Worm (Caenorhabditis elegans) whole organism, L2 larva: ENCODE results near the gene fat-7.

ENCODE experiments used
- F13H6.1 ChIP-seq: sonication (generic microtip); optimal IDR thresholded peaks from 2 replicates; lab custom pipeline; 2016; ENCODE audit warnings: missing genetic modification characterization, missing compliant biosample characterization
- R02D3.7 ChIP-seq: fragments of 150-350 bp; optimal IDR thresholded peaks from 2 replicates; lab custom pipeline; 2014; ENCODE audit warnings: missing biosample characterization, missing genetic modification characterization
- Y55F3AM.14 ChIP-seq: fragments of 200-800 bp; sonication (Bioruptor generic); optimal IDR thresholded peaks from 2 replicates; lab custom pipeline; 2018; ENCODE audit warnings: mild to moderate bottlenecking, missing genetic modification characterization, missing compliant biosample characterization
- alr-1 ChIP-seq: fragments of 150-350 bp; optimal IDR thresholded peaks from 2 replicates; lab custom pipeline; 2014; ENCODE audit warnings: missing biosample characterization, missing genetic modification characterization
- aly-2 ChIP-seq: fragments of 150-350 bp; optimal IDR thresholded peaks from 2 replicates; lab custom pipeline; 2014; ENCODE audit warnings: missing biosample characterization, missing genetic modification characterization
- blmp-1 ChIP-seq: sonication (generic microtip); optimal IDR thresholded peaks from 2 replicates; lab custom pipeline; 2017; ENCODE audit warnings: missing genetic modification characterization, mild to moderate bottlenecking, missing compliant biosample characterization, antibody characterized with exemption, moderate library complexity; ENCODE audit not compliant: insufficient read depth
- crh-2 ChIP-seq: sonication (generic microtip); optimal IDR thresholded peaks from 2 replicates; lab custom pipeline; 2017; ENCODE audit warnings: missing biosample characterization, missing genetic modification characterization
- dmd-4 ChIP-seq: sonication (generic microtip); optimal IDR thresholded peaks from 2 replicates; lab custom pipeline; 2017; ENCODE audit warnings: missing biosample characterization, missing genetic modification characterization
- elt-3 ChIP-seq: sonication (generic microtip); optimal IDR thresholded peaks from 2 replicates; lab custom pipeline; 2017; ENCODE audit warnings: missing biosample characterization, missing genetic modification characterization
- fos-1 ChIP-seq: fragments of 150-350 bp; optimal IDR thresholded peaks from 2 replicates; lab custom pipeline; 2014; ENCODE audit warnings: missing biosample characterization, missing genetic modification characterization
- gmeb-1 ChIP-seq: fragments of 150-350 bp; optimal IDR thresholded peaks from 2 replicates; lab custom pipeline; 2014; ENCODE audit warnings: missing biosample characterization, missing genetic modification characterization
- lin-11 ChIP-seq: fragments of 150-350 bp; sonication (generic microtip); optimal IDR thresholded peaks from 2 replicates; lab custom pipeline; 2014; ENCODE audit warnings: missing biosample characterization, missing genetic modification characterization, inconsistent platforms, mixed read lengths
- mab-5 ChIP-seq: fragments of 150-350 bp; optimal IDR thresholded peaks from 2 replicates; lab custom pipeline; 2014; ENCODE audit warnings: missing biosample characterization, missing genetic modification characterization
- mdl-1 ChIP-seq, 2 experiments: fragments of 150-350 bp in 1 of 2; sonication (generic microtip) in 1 of 2; optimal IDR thresholded peaks; 2 replicates each; lab custom pipeline; 2017; ENCODE audit warnings: missing biosample characterization in 2 of 2, missing genetic modification characterization in 2 of 2
- nhr-11 ChIP-seq: fragments of 150-350 bp; optimal IDR thresholded peaks from 2 replicates; lab custom pipeline; 2014; ENCODE audit warnings: missing biosample characterization, missing genetic modification characterization
- nhr-23 ChIP-seq: fragments of 150-350 bp; optimal IDR thresholded peaks from 2 replicates; lab custom pipeline; 2014; ENCODE audit warnings: missing biosample characterization, missing genetic modification reagents, missing genetic modification characterization
- nhr-237 ChIP-seq: fragments of 150-350 bp; optimal IDR thresholded peaks from 2 replicates; lab custom pipeline; 2014; ENCODE audit warnings: missing biosample characterization, missing genetic modification characterization
- nhr-25 ChIP-seq: fragments of 150-350 bp; sonication (generic microtip); optimal IDR thresholded peaks from 3 replicates; lab custom pipeline; 2014; ENCODE audit warnings: missing biosample characterization, missing genetic modification characterization
- nhr-6 ChIP-seq: fragments of 150-350 bp; optimal IDR thresholded peaks from 2 replicates; lab custom pipeline; 2014; ENCODE audit warnings: missing biosample characterization, missing genetic modification characterization
- nhr-77 ChIP-seq: fragments of 150-350 bp; optimal IDR thresholded peaks from 2 replicates; lab custom pipeline; 2014; ENCODE audit warnings: missing biosample characterization, missing genetic modification characterization
- peb-1 ChIP-seq: fragments of 150-350 bp; optimal IDR thresholded peaks from 2 replicates; lab custom pipeline; 2014; ENCODE audit warnings: missing biosample characterization, missing genetic modification characterization
- sem-4 ChIP-seq: fragments of 150-350 bp; optimal IDR thresholded peaks from 2 replicates; lab custom pipeline; 2014; ENCODE audit warnings: missing biosample characterization, missing genetic modification reagents, missing genetic modification characterization
- sma-3 ChIP-seq: sonication (generic microtip); optimal IDR thresholded peaks from 2 replicates; lab custom pipeline; 2016; ENCODE audit warnings: missing genetic modification reagents, missing genetic modification characterization, missing compliant biosample characterization
- sma-9 ChIP-seq, 2 experiments: fragments of 150-350 bp in 1 of 2; sonication (generic microtip) in 1 of 2; optimal IDR thresholded peaks; 2 replicates each; lab custom pipeline; 2014 to 2016; ENCODE audit warnings: missing genetic modification characterization in 2 of 2, mild to moderate bottlenecking in 1 of 2, missing biosample characterization in 1 of 2, missing compliant biosample characterization in 1 of 2, missing genetic modification reagents in 1 of 2, moderate library complexity in 1 of 2
- snpc-4 ChIP-seq: fragments of 150-350 bp; optimal IDR thresholded peaks from 2 replicates; lab custom pipeline; 2014; ENCODE audit warnings: missing biosample characterization, missing genetic modification characterization
- unc-55 ChIP-seq: fragments of 150-350 bp; sonication (generic microtip); optimal IDR thresholded peaks from 3 replicates; lab custom pipeline; 2014; ENCODE audit warnings: missing biosample characterization, missing genetic modification reagents, missing genetic modification characterization
- unc-62 ChIP-seq: fragments of 150-350 bp; optimal IDR thresholded peaks from 2 replicates; lab custom pipeline; 2014; ENCODE audit warnings: missing biosample characterization, missing genetic modification reagents, missing genetic modification characterization
- zag-1 ChIP-seq: fragments of 150-350 bp; optimal IDR thresholded peaks from 2 replicates; lab custom pipeline; 2014; ENCODE audit warnings: missing biosample characterization, missing genetic modification characterization
- ztf-4 ChIP-seq: fragments of 150-350 bp; optimal IDR thresholded peaks from 2 replicates; lab custom pipeline; 2014; ENCODE audit warnings: missing biosample characterization, missing genetic modification characterization

The fat-7 gene

ce11 chrV:7147370-7147769 lies 5.6 kb downstream of the fat-7 start, which contains the start of gene ugt-38:
Gene ugt-38 (minus strand): TSS chrV:7147470.
- TF ChIP-seq R02D3.7 (tag; lab: Kevin White, UChicago), result no peak
- no peak for TF ChIP-seq sma-9 (GFP tag; optimal IDR thresholded peaks at IDR 0.05; lab: Kevin White, UChicago)
- no peak for TF ChIP-seq sma-9 (tag; optimal IDR thresholded peaks at IDR 0.05; lab: Kevin White, UChicago)
- no peak for TF ChIP-seq zag-1 (tag; lab: Kevin White, UChicago)
- TF ChIP-seq sem-4 (tag; lab: Kevin White, UChicago), result no peak
- TF ChIP-seq Y55F3AM.14 (GFP tag; lab: Kevin White, UChicago), result no peak
- no peak for TF ChIP-seq nhr-77 (tag; lab: Kevin White, UChicago)
- TF ChIP-seq elt-3 (tag; lab: Kevin White, UChicago), result no peak
- TF ChIP-seq aly-2 (tag; lab: Kevin White, UChicago), result no peak
- no peak for TF ChIP-seq snpc-4 (tag; lab: Kevin White, UChicago)
- TF ChIP-seq gmeb-1 (tag; lab: Kevin White, UChicago), result no peak
- TF ChIP-seq blmp-1, result no peak
- no peak for TF ChIP-seq lin-11 (tag; lab: Kevin White, UChicago)
- no peak for TF ChIP-seq nhr-237 (tag; lab: Kevin White, UChicago)
- no peak for TF ChIP-seq F13H6.1 (tag; lab: Kevin White, UChicago)
- no peak for TF ChIP-seq ztf-4 (tag; lab: Kevin White, UChicago)
- TF ChIP-seq mab-5, result no peak
- TF ChIP-seq, all 48 proteins: peak for 0

DNA sequence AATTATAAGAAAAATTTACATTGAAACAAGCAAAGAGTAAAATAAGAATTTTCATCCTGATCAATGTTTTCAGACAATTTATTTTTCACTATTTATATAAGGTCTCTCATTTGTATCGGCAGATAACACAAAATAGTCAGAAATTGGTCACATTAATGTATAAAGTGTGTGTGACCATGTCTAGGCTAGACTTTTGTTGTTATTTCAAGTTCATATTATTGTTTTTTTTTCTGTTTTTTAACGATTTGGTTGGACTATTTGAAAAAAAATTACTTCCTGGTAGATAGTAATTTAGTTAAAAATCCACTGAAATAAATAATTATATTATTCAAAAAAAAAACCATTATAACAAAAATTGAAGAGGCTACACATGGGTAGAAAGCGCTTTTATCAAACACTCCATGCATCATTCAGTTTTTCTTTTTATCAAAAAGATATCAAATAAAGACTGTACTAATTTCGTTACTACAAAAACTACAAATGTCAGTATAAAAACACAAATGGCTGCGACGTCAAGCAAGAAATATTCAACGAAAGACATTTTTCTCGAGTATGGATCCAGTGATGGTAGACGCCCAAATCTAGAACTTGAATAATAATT lies 7.6 kb downstream of the fat-7 start, which contains the start of gene ugt-37:
Gene ugt-37, minus strand, starts transcription at position 69 of the 601 bp plus-strand sequence.
- TF ChIP-seq nhr-11 (tag; lab: Kevin White, UChicago), result no peak
- no peak for TF ChIP-seq alr-1 (tag; lab: Kevin White, UChicago)
- TF ChIP-seq lin-11 (tag; lab: Kevin White, UChicago), result no peak
- no peak for TF ChIP-seq mdl-1 (tag; optimal IDR thresholded peaks at IDR 0.05; lab: Kevin White, UChicago)
- no peak for TF ChIP-seq nhr-25
- TF ChIP-seq nhr-237 (tag; lab: Kevin White, UChicago), result no peak
- TF ChIP-seq fos-1 (tag; lab: Kevin White, UChicago), result no peak
- TF ChIP-seq nhr-23 (tag; lab: Kevin White, UChicago), result no peak
- TF ChIP-seq elt-3 (tag; lab: Kevin White, UChicago), result no peak
- no peak for TF ChIP-seq F13H6.1 (tag; lab: Kevin White, UChicago)
- TF ChIP-seq, all 48 proteins: peak for 0

ce11 chrV:7142661-7143060 lies 10.3 kb downstream of the fat-7 start:
- no peak for TF ChIP-seq mdl-1 (tag; optimal IDR thresholded peaks at IDR 0.05; lab: Kevin White, UChicago)
- peak; percentile 11 for TF ChIP-seq fos-1 (tag; lab: Kevin White, UChicago)
- peak; percentile 87 for TF ChIP-seq snpc-4 (tag; lab: Kevin White, UChicago)

DNA sequence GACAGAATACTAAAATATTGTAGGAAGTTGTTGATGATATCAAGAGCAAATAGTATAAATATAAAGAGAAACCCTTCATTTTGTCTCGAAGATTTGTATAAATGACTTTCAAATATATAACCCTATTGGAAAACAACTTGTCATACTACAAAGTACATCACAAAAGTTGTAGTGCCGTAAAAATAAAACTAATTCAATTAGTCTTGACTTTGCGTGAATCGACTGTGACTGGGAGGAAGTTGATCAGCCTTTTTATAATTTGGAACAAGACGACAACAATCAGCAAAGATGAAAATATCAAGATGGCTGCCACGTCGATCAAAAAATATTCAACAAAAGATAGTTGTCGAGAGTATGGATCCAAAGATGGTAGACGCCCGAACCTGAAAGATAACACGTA lies 11.1 kb downstream of the fat-7 start, which contains the start of gene ugt-40:
Gene ugt-40, minus strand, starts transcription at position 101 of the 400 bp plus-strand sequence.
- TF ChIP-seq crh-2 (tag; lab: Kevin White, UChicago), result no peak
- TF ChIP-seq zag-1 (tag; lab: Kevin White, UChicago), result no peak
- no peak for TF ChIP-seq nhr-6 (tag; lab: Kevin White, UChicago)
- no peak for TF ChIP-seq sma-3 (GFP tag; lab: Kevin White, UChicago)
- TF ChIP-seq snpc-4 (tag; lab: Kevin White, UChicago), result no peak
- no peak for TF ChIP-seq unc-55 (GFP tag; lab: Kevin White, UChicago)
- no peak for TF ChIP-seq gmeb-1 (tag; lab: Kevin White, UChicago)
- TF ChIP-seq peb-1 (tag; lab: Kevin White, UChicago), result no peak
- no peak for TF ChIP-seq unc-62 (GFP tag; lab: Kevin White, UChicago)

ce11 chrV:7140368-7140767 lies 12.6 kb downstream of the fat-7 start:
- peak; percentile 24 for TF ChIP-seq sma-9 (GFP tag; optimal IDR thresholded peaks at IDR 0.05; lab: Kevin White, UChicago)
- TF ChIP-seq sma-9 (tag; optimal IDR thresholded peaks at IDR 0.05; lab: Kevin White, UChicago), result no peak
- no peak for TF ChIP-seq dmd-4 (tag; lab: Kevin White, UChicago)

DNA sequence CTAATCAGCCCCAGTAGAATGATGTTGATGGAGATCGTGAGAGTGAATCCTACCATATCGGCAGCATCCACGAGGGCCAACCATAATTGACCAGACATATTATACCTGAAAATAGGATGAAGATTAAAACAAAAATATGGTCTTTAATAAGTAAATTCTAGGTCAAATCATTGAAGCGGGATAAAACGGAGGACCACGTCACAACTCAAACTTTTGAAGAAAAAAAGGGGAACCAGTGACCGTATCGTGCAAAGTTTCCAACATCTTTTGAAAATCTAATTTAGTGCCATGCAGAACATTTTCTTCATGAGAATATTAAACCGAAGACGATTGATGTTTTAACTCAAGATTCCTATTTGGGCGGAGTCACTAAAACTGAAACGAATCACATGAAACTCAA lies 14.6 kb downstream of the fat-7 start, which contains the start of gene str-112:
Gene str-112, minus strand, starts transcription at position 101 of the 400 bp plus-strand sequence.
- TF ChIP-seq aly-2 (tag; lab: Kevin White, UChicago) (no peak), nhr-6 (tag; lab: Kevin White, UChicago) (no peak)
- TF ChIP-seq, all 48 proteins: peak for 0
